Worm (Caenorhabditis elegans) whole organism, L4/young adult: ENCODE results near the gene srx-111.

Experiments
- dao-5 ChIP-seq: sonication (generic microtip); optimal IDR thresholded peaks from 2 replicates; lab custom pipeline; 2016; ENCODE audit warnings: missing genotype, missing genetic modification characterization, moderate library complexity, missing compliant biosample characterization
- him-1 ChIP-seq: sonication (generic microtip); optimal IDR thresholded peaks from 2 replicates; lab custom pipeline; 2016; ENCODE audit warnings: missing genotype, missing genetic modification reagents, missing genetic modification characterization, missing compliant biosample characterization

- no peak for TF ChIP-seq dao-5 (tag; lab: Kevin White, UChicago)
- no peak for TF ChIP-seq him-1 (tag; lab: Kevin White, UChicago)
Measured at ce11 chrII:3727996-3728395, 29.6 kb upstream of the srx-111 start, which contains the start of gene C46E10.8.
